Fruit fly (Drosophila melanogaster): ENCODE measurements around the gene cmb.

DNA sequence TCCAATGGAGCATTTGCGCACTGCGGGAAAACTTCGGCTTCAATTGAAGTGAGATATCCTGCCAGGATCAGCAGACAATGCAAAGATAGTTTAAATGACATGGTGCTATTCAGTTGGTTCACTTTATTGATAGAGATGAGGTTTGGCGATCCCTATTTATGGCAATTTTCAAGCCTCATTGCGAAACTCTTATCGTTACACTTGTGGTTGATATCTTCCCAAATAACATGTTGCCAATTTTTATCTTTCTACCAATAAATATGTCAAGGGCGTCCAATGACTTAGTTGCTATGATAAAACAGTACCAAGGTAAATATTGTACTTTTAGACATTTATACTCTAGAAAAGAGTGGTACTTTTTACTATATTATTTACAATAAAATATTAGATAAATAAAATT is 18.3 kb upstream of the cmb start, which contains the start of gene CG33263:
- TF ChIP-seq ttk (optimal IDR thresholded peaks at IDR 0.05), result no peak
- TF ChIP-seq h (optimal IDR thresholded peaks at IDR 0.05), result no peak
- TF ChIP-seq psq (optimal IDR thresholded peaks at IDR 0.05), result no peak
- TF ChIP-seq Myc (optimal IDR thresholded peaks at IDR 0.05), result no peak

Data from Kc167 (cell line).